Fruit fly (Drosophila melanogaster) whole organism, embryonic: ENCODE results near the gene CG42577.

Source experiments
- Ada2b ChIP-seq: fragments of 200-800 bp; sonication (Bioruptor generic); IDR thresholded peaks from 2 replicates; pipeline ENCODE4 v1.3.6; 2022; ENCODE audit warnings: missing biosample characterization, missing genetic modification characterization
- Antp ChIP-seq: fragments of 200-800 bp; sonication (Bioruptor generic); optimal IDR thresholded peaks from 3 replicates; lab custom pipeline; 2016; ENCODE audit warnings: missing biosample characterization, missing genetic modification characterization
- Blimp-1 ChIP-seq: fragments of 200-800 bp; sonication (Bioruptor generic); optimal IDR thresholded peaks from 3 replicates; lab custom pipeline; 2018; ENCODE audit warnings: missing biosample characterization, missing genetic modification characterization, mild to moderate bottlenecking, moderate library complexity, missing genetic modification reagents
- CG11093 ChIP-seq: fragments of 200-800 bp; sonication (Bioruptor generic); IDR thresholded peaks from 3 replicates; pipeline ENCODE4 v1.3.6; 2022; ENCODE audit warnings: missing biosample characterization, missing genetic modification characterization
- CG12155 ChIP-seq: fragments of 200-800 bp; sonication (Bioruptor generic); optimal IDR thresholded peaks from 3 replicates; lab custom pipeline; 2016; ENCODE audit warnings: missing biosample characterization, missing genetic modification characterization
- CG14965 ChIP-seq: fragments of 200-800 bp; sonication (Bioruptor generic); optimal IDR thresholded peaks from 2 replicates; lab custom pipeline; 2016; ENCODE audit warnings: missing biosample characterization, missing genetic modification characterization, borderline replicate concordance
- CG16815 ChIP-seq: fragments of 200-800 bp; sonication (Bioruptor generic); optimal IDR thresholded peaks from 3 replicates; lab custom pipeline; 2017; ENCODE audit warnings: missing biosample characterization, mild to moderate bottlenecking, missing genetic modification characterization
- CG17568 ChIP-seq: fragments of 200-800 bp; sonication (Bioruptor generic); optimal IDR thresholded peaks from 2 replicates; lab custom pipeline; 2018; ENCODE audit warnings: missing biosample characterization, mild to moderate bottlenecking, missing genetic modification characterization, moderate library complexity
- CG17802 ChIP-seq: fragments of 200-800 bp; sonication (Bioruptor generic); optimal IDR thresholded peaks from 2 replicates; lab custom pipeline; 2018; ENCODE audit warnings: missing biosample characterization, mild to moderate bottlenecking, missing genetic modification characterization, moderate library complexity
- CG17912 ChIP-seq: fragments of 200-800 bp; sonication (Bioruptor generic); optimal IDR thresholded peaks from 2 replicates; lab custom pipeline; 2018; ENCODE audit warnings: missing biosample characterization, mild to moderate bottlenecking, missing genetic modification characterization
- CG18262 ChIP-seq: fragments of 200-800 bp; optimal IDR thresholded peaks from 3 replicates; lab custom pipeline; 2019; ENCODE audit warnings: missing biosample characterization, mild to moderate bottlenecking, missing genetic modification characterization, moderate library complexity
- CG1832 ChIP-seq: fragments of 200-800 bp; sonication (Bioruptor generic); optimal IDR thresholded peaks from 2 replicates; lab custom pipeline; 2017; ENCODE audit warnings: missing biosample characterization, mild to moderate bottlenecking, missing genetic modification characterization, inconsistent platforms
- CG3065 ChIP-seq: fragments of 200-800 bp; sonication (Bioruptor generic); optimal IDR thresholded peaks from 2 replicates; lab custom pipeline; 2016; ENCODE audit warnings: missing biosample characterization, missing genetic modification characterization
- CG31365 ChIP-seq: fragments of 200-800 bp; sonication (Bioruptor generic); optimal IDR thresholded peaks from 2 replicates; lab custom pipeline; 2018; ENCODE audit warnings: missing biosample characterization, mild to moderate bottlenecking, missing genetic modification characterization
- CG34376 ChIP-seq: fragments of 200-800 bp; sonication (Bioruptor generic); optimal IDR thresholded peaks from 2 replicates; lab custom pipeline; 2018; ENCODE audit warnings: missing biosample characterization, mild to moderate bottlenecking, missing genetic modification characterization
- CG6683 ChIP-seq: fragments of 200-800 bp; sonication (Bioruptor generic); optimal IDR thresholded peaks from 2 replicates; lab custom pipeline; 2017; ENCODE audit warnings: missing biosample characterization, mild to moderate bottlenecking, missing genetic modification characterization, missing genetic modification reagents
- CG7357 ChIP-seq: fragments of 200-800 bp; sonication (Bioruptor generic); IDR thresholded peaks from 3 replicates; pipeline ENCODE4 v1.3.6; 2022; ENCODE audit warnings: missing biosample characterization, missing genetic modification characterization
- CG8089 ChIP-seq: fragments of 200-800 bp; sonication (Bioruptor generic); optimal IDR thresholded peaks from 3 replicates; lab custom pipeline; 2016; ENCODE audit warnings: missing biosample characterization, missing genetic modification characterization
- CG9215 ChIP-seq: fragments of 200-800 bp; sonication (Bioruptor generic); IDR thresholded peaks from 2 replicates; pipeline ENCODE4 v1.3.6; 2022; ENCODE audit warnings: missing biosample characterization, missing genetic modification characterization
- CG9932 ChIP-seq: fragments of 200-800 bp; sonication (Bioruptor generic); IDR thresholded peaks from 2 replicates; pipeline ENCODE4 v1.3.6; 2022; ENCODE audit warnings: missing biosample characterization, missing genetic modification characterization
- Chrac-16 ChIP-seq: fragments of 200-800 bp; sonication (Bioruptor generic); optimal IDR thresholded peaks from 3 replicates; lab custom pipeline; 2016; ENCODE audit warnings: missing biosample characterization, missing genetic modification characterization
- CkIIα-i1 ChIP-seq: fragments of 200-800 bp; sonication (Bioruptor generic); IDR thresholded peaks from 2 replicates; pipeline ENCODE4 v1.3.6; 2022; ENCODE audit warnings: missing biosample characterization, missing genetic modification characterization
- CoRest ChIP-seq: fragments of 200-800 bp; sonication (Bioruptor generic); optimal IDR thresholded peaks from 3 replicates; lab custom pipeline; 2018; ENCODE audit warnings: missing biosample characterization, mild to moderate bottlenecking, missing genetic modification characterization, moderate library complexity
- Dip3 ChIP-seq: fragments of 200-800 bp; sonication (Bioruptor generic); optimal IDR thresholded peaks from 3 replicates; lab custom pipeline; 2016; ENCODE audit warnings: missing biosample characterization, missing genetic modification characterization
- E2f1 ChIP-seq: fragments of 200-800 bp; sonication (Bioruptor generic); IDR thresholded peaks from 2 replicates; pipeline ENCODE4 v1.3.6; 2022; ENCODE audit warnings: missing biosample characterization, missing genetic modification characterization
- Hand ChIP-seq: fragments of 200-800 bp; sonication (Bioruptor generic); optimal IDR thresholded peaks from 2 replicates; lab custom pipeline; 2017; ENCODE audit warnings: mild to moderate bottlenecking, missing biosample characterization, missing genetic modification reagents, missing genetic modification characterization
- Hmx ChIP-seq: fragments of 200-800 bp; sonication (Bioruptor generic); optimal IDR thresholded peaks from 2 replicates; lab custom pipeline; 2016; ENCODE audit warnings: missing biosample characterization, missing genetic modification characterization
- Hr51 ChIP-seq, 2 experiments: fragments of 200-800 bp; sonication (Bioruptor generic); optimal IDR thresholded peaks; 2 replicates in 1 of 2; 3 replicates in 1 of 2; lab custom pipeline; 2016 to 2018; ENCODE audit warnings: missing biosample characterization in 2 of 2, missing genetic modification characterization in 2 of 2, mild to moderate bottlenecking in 1 of 2, moderate library complexity in 1 of 2
- Jarid2 ChIP-seq: fragments of 200-800 bp; sonication (Bioruptor generic); optimal IDR thresholded peaks from 3 replicates; lab custom pipeline; 2017; ENCODE audit warnings: mild to moderate bottlenecking, missing biosample characterization, missing genetic modification reagents, missing genetic modification characterization
- Mad ChIP-seq: fragments of 200-800 bp; sonication (Bioruptor generic); optimal IDR thresholded peaks from 2 replicates; lab custom pipeline; 2016; ENCODE audit warnings: missing biosample characterization, missing genetic modification characterization
- Med ChIP-seq: fragments of 200-800 bp; sonication (Bioruptor generic); peaks from one replicate; lab custom pipeline; 2016; ENCODE audit warnings: missing biosample characterization, missing genetic modification characterization, mild to moderate bottlenecking, inconsistent platforms, moderate library complexity
- Meics ChIP-seq: fragments of 200-800 bp; sonication (Bioruptor generic); optimal IDR thresholded peaks from 2 replicates; lab custom pipeline; 2017; ENCODE audit warnings: missing biosample characterization, mild to moderate bottlenecking, missing genetic modification characterization
- Sry-β ChIP-seq: fragments of 200-800 bp; sonication (Bioruptor generic); optimal IDR thresholded peaks from 2 replicates; lab custom pipeline; 2018; ENCODE audit warnings: missing biosample characterization, mild to moderate bottlenecking, missing genetic modification characterization, moderate library complexity
- Stat92E ChIP-seq, 3 experiments: fragments of >200 bp in 2 of 3; fragments of 200-800 bp in 1 of 3; sonication (Bioruptor generic) in 1 of 3; optimal IDR thresholded peaks; 2 replicates each; lab custom pipeline; 2017 to 2019; ENCODE audit warnings: missing biosample characterization in 3 of 3, missing genetic modification characterization in 3 of 3, mild to moderate bottlenecking in 1 of 3, moderate library complexity in 1 of 3
- Xrp1 ChIP-seq: fragments of 200-800 bp; sonication (Bioruptor generic); IDR thresholded peaks from 2 replicates; pipeline ENCODE4 v1.3.6; 2022; ENCODE audit warnings: missing biosample characterization, missing genetic modification characterization
- bab2 ChIP-seq: fragments of 200-800 bp; sonication (Bioruptor generic); optimal IDR thresholded peaks from 2 replicates; lab custom pipeline; 2016; ENCODE audit warnings: missing biosample characterization, missing genetic modification characterization
- cad ChIP-seq: fragments of >200 bp; optimal IDR thresholded peaks from 2 replicates; lab custom pipeline; 2017; ENCODE audit warnings: missing biosample characterization, missing genetic modification characterization
- dimm ChIP-seq: fragments of 200-800 bp; sonication (Bioruptor generic); IDR thresholded peaks from 2 replicates; pipeline ENCODE4 v1.3.6; 2022; ENCODE audit warnings: missing biosample characterization, missing genetic modification characterization
- dm ChIP-seq: fragments of 200-800 bp; sonication (Bioruptor generic); optimal IDR thresholded peaks from 3 replicates; lab custom pipeline; 2016; ENCODE audit warnings: missing biosample characterization, missing genetic modification characterization
- inv ChIP-seq: fragments of 200-800 bp; sonication (Bioruptor generic); IDR thresholded peaks from 2 replicates; pipeline ENCODE4 v1.3.6; 2022; ENCODE audit warnings: missing biosample characterization, missing genetic modification characterization; ENCODE audit not compliant: partially characterized antibody
- lbe ChIP-seq: fragments of 200-800 bp; sonication (Bioruptor generic); optimal IDR thresholded peaks from 2 replicates; lab custom pipeline; 2016; ENCODE audit warnings: missing biosample characterization, mild to moderate bottlenecking, missing genetic modification characterization
- nerfin-2 ChIP-seq: fragments of 200-800 bp; sonication (Bioruptor generic); IDR thresholded peaks from 2 replicates; pipeline ENCODE4 v1.3.6; 2022; ENCODE audit warnings: missing biosample characterization, missing genetic modification characterization; ENCODE audit not compliant: partially characterized antibody
- org-1 ChIP-seq: fragments of 200-800 bp; sonication (Bioruptor generic); optimal IDR thresholded peaks from 2 replicates; lab custom pipeline; 2017; ENCODE audit warnings: missing biosample characterization, missing genetic modification characterization
- ro ChIP-seq: fragments of 200-800 bp; sonication (Bioruptor generic); IDR thresholded peaks from 2 replicates; pipeline ENCODE4 v1.3.6; 2022; ENCODE audit warnings: missing biosample characterization, missing genetic modification characterization
- sim ChIP-seq: fragments of 200-800 bp; sonication (Bioruptor generic); IDR thresholded peaks from 2 replicates; pipeline ENCODE4 v1.3.6; 2022; ENCODE audit warnings: missing biosample characterization, missing genetic modification characterization
- sisA ChIP-seq: fragments of 200-800 bp; sonication (Bioruptor generic); IDR thresholded peaks from 2 replicates; pipeline ENCODE4 v1.3.6; 2022; ENCODE audit warnings: missing biosample characterization, missing genetic modification characterization
- slp2 ChIP-seq: fragments of 200-800 bp; sonication (Bioruptor generic); optimal IDR thresholded peaks from 2 replicates; lab custom pipeline; 2016; ENCODE audit warnings: missing biosample characterization, missing genetic modification characterization
- tio ChIP-seq: fragments of 200-800 bp; sonication (Bioruptor generic); optimal IDR thresholded peaks from 2 replicates; lab custom pipeline; 2017; ENCODE audit warnings: missing biosample characterization, missing genetic modification characterization, inconsistent platforms
- trh ChIP-seq: fragments of 200-800 bp; sonication (Bioruptor generic); optimal IDR thresholded peaks from 2 replicates; lab custom pipeline; 2016; ENCODE audit warnings: missing biosample characterization, missing genetic modification characterization

The CG42577 gene

dm6 chrX:20235794-20236513 is 23.1 kb upstream of the CG42577 start, which contains the start of gene sw (continued):
- TF ChIP-seq slp2 (peak; percentile 36), Jarid2 (GFP tag; lab: Kevin White, UChicago) (peak; percentile 25), trh (GFP tag; lab: Kevin White, UChicago) (no peak), CG11093 (GFP tag; lab: Robert Waterston, UW) (peak; percentile 69; the same call in 2 of the 3 replicates), inv (GFP tag; lab: Robert Waterston, UW) (peak; percentile 95), bab2 (peak; percentile 54), dm (peak; percentile 36), CG17568 (GFP tag; lab: Kevin White, UChicago) (no peak), CG1832 (GFP tag; lab: Kevin White, UChicago) (no peak), Dip3 (peak; percentile 63), Mad (peak; percentile 45), cad (GFP tag; lab: Kevin White, UChicago) (no peak), CG8089 (GFP tag; lab: Kevin White, UChicago) (peak; percentile 48), org-1 (GFP tag; lab: Kevin White, UChicago) (no peak), CG34376 (GFP tag; lab: Kevin White, UChicago) (peak; percentile 21), CG14965 (GFP tag; lab: Kevin White, UChicago) (no peak), CG31365 (no peak), E2f1 (GFP tag; lab: Robert Waterston, UW) (peak; percentile 54), CG6683 (GFP tag; lab: Kevin White, UChicago) (peak; percentile 1), Hand (GFP tag; lab: Kevin White, UChicago) (no peak), lbe (GFP tag; lab: Kevin White, UChicago) (no peak), sim (GFP tag; lab: Robert Waterston, UW) (no peak), Stat92E (GFP tag; optimal IDR thresholded peaks at IDR 0.05; lab: Kevin White, UChicago) (peak in 1 of 3 experiments; percentile 31), Hmx (no peak), CG17802 (tag; lab: Kevin White, UChicago) (peak; percentile 8), Sry-β (GFP tag; lab: Kevin White, UChicago) (no peak), CG9932 (GFP tag; lab: Robert Waterston, UW) (peak; percentile 92), Med (GFP tag; lab: Kevin White, UChicago) (peak; percentile 96), ro (no peak), CG7357 (no peak), CG9215 (GFP tag; lab: Robert Waterston, UW) (peak; percentile 85), Hr51 (GFP tag; optimal IDR thresholded peaks at IDR 0.05; lab: Kevin White, UChicago) (peak; percentile 73 to 80), dimm (GFP tag; lab: Robert Waterston, UW) (no peak), Chrac-16 (GFP tag; lab: Kevin White, UChicago) (peak; percentile 44), CG17912 (GFP tag; lab: Kevin White, UChicago) (no peak), Blimp-1 (peak; percentile 32), CG3065 (GFP tag; lab: Kevin White, UChicago) (peak; percentile 13), Antp (peak; percentile 70), CG12155 (GFP tag; lab: Kevin White, UChicago) (peak; percentile 31), CkIIα-i1 (GFP tag; lab: Robert Waterston, UW) (no peak), tio (GFP tag; lab: Kevin White, UChicago) (no peak), Xrp1 (peak; percentile 58), Ada2b (GFP tag; lab: Robert Waterston, UW) (peak; percentile 62), CG16815 (GFP tag; lab: Kevin White, UChicago) (peak; percentile 23), sisA (GFP tag; lab: Robert Waterston, UW) (peak; percentile 70), nerfin-2 (GFP tag; lab: Robert Waterston, UW) (peak; percentile 75), CoRest (tag; lab: Kevin White, UChicago) (peak; percentile 78), Meics (GFP tag; lab: Kevin White, UChicago) (peak; percentile 32), CG18262 (tag; lab: Kevin White, UChicago) (peak; percentile 47)
